Worm (Caenorhabditis elegans) whole organism, mixed stage, embryonic: Measurements from ENCODE around the gene col-178.

Source experiments
- M03D4.4 ChIP-seq: sonication (generic microtip); optimal IDR thresholded peaks from 2 replicates; lab custom pipeline; 2017; ENCODE audit warnings: mild to moderate bottlenecking, missing genetic modification characterization, missing compliant biosample characterization
- bed-3 ChIP-seq: fragments of 200-800 bp; sonication (Bioruptor generic); optimal IDR thresholded peaks from 3 replicates; lab custom pipeline; 2018; ENCODE audit warnings: mild to moderate bottlenecking, missing genetic modification characterization, moderate library complexity, missing compliant biosample characterization
- blmp-1 ChIP-seq: fragments of 150-350 bp; optimal IDR thresholded peaks from 2 replicates; lab custom pipeline; 2014; ENCODE audit warnings: missing biosample characterization, missing genetic modification characterization
- ceh-39 ChIP-seq: fragments of 150-350 bp; optimal IDR thresholded peaks from 2 replicates; lab custom pipeline; 2014; ENCODE audit warnings: missing biosample characterization, missing genetic modification characterization
- ceh-43 ChIP-seq: fragments of 200-800 bp; sonication (Bioruptor generic); optimal IDR thresholded peaks from 2 replicates; lab custom pipeline; 2018; ENCODE audit warnings: mild to moderate bottlenecking, missing genetic modification characterization, moderate library complexity, missing compliant biosample characterization
- ceh-83 ChIP-seq: fragments of 200-800 bp; sonication (Bioruptor generic); optimal IDR thresholded peaks from 2 replicates; lab custom pipeline; 2018; ENCODE audit warnings: mild to moderate bottlenecking, missing genetic modification characterization, missing compliant biosample characterization
- ces-1 ChIP-seq: fragments of 150-350 bp; optimal IDR thresholded peaks from 2 replicates; lab custom pipeline; 2014; ENCODE audit warnings: missing biosample characterization, missing genetic modification reagents, missing genetic modification characterization
- cnd-1 ChIP-seq: fragments of 200-800 bp; sonication (Bioruptor generic); optimal IDR thresholded peaks from 2 replicates; lab custom pipeline; 2018; ENCODE audit warnings: mild to moderate bottlenecking, missing genetic modification characterization, missing compliant biosample characterization
- drap-1 ChIP-seq: fragments of 200-800 bp; sonication (Bioruptor generic); optimal IDR thresholded peaks from 3 replicates; lab custom pipeline; 2018; ENCODE audit warnings: mild to moderate bottlenecking, missing genetic modification characterization, missing compliant biosample characterization
- elt-1 ChIP-seq: sonication (generic microtip); optimal IDR thresholded peaks from 2 replicates; lab custom pipeline; 2017; ENCODE audit warnings: missing genetic modification characterization, mild to moderate bottlenecking, missing compliant biosample characterization, antibody characterized with exemption, moderate library complexity, borderline replicate concordance; ENCODE audit not compliant: insufficient read depth
- elt-3 ChIP-seq: fragments of 150-350 bp; optimal IDR thresholded peaks from 2 replicates; lab custom pipeline; 2014; ENCODE audit warnings: missing biosample characterization, missing genetic modification characterization
- flh-1 ChIP-seq: fragments of 200-800 bp; sonication (Bioruptor generic); optimal IDR thresholded peaks from 2 replicates; lab custom pipeline; 2018; ENCODE audit warnings: mild to moderate bottlenecking, missing genetic modification characterization, moderate library complexity, missing compliant biosample characterization
- ham-2 ChIP-seq: fragments of 200-800 bp; sonication (Bioruptor generic); optimal IDR thresholded peaks from 2 replicates; lab custom pipeline; 2018; ENCODE audit warnings: mild to moderate bottlenecking, missing genetic modification characterization, missing compliant biosample characterization
- hlh-1 ChIP-seq: fragments of 150-350 bp; optimal IDR thresholded peaks from 2 replicates; lab custom pipeline; 2014; ENCODE audit warnings: missing biosample characterization, missing genetic modification reagents, missing genetic modification characterization
- lin-13 ChIP-seq: fragments of 150-350 bp; optimal IDR thresholded peaks from 2 replicates; lab custom pipeline; 2014; ENCODE audit warnings: missing biosample characterization, missing genetic modification characterization
- lin-32 ChIP-seq: fragments of 200-800 bp; sonication (Bioruptor generic); optimal IDR thresholded peaks from 2 replicates; lab custom pipeline; 2018; ENCODE audit warnings: mild to moderate bottlenecking, missing genetic modification characterization, missing compliant biosample characterization
- lsy-2 ChIP-seq: fragments of 150-350 bp; optimal IDR thresholded peaks from 2 replicates; lab custom pipeline; 2014; ENCODE audit warnings: missing biosample characterization, missing genetic modification characterization
- mab-5 ChIP-seq: fragments of 150-350 bp; optimal IDR thresholded peaks from 2 replicates; lab custom pipeline; 2014; ENCODE audit warnings: missing biosample characterization, missing genetic modification characterization
- mep-1 ChIP-seq: fragments of 150-350 bp; optimal IDR thresholded peaks from 2 replicates; lab custom pipeline; 2017; ENCODE audit warnings: missing biosample characterization, missing genetic modification reagents, missing genetic modification characterization, inconsistent platforms
- mls-2 ChIP-seq: sonication (generic microtip); optimal IDR thresholded peaks from 2 replicates; lab custom pipeline; 2016; ENCODE audit warnings: mild to moderate bottlenecking, missing genetic modification characterization, moderate library complexity, missing compliant biosample characterization
- nhr-12 ChIP-seq: fragments of 150-350 bp; optimal IDR thresholded peaks from 2 replicates; lab custom pipeline; 2014; ENCODE audit warnings: missing biosample characterization, missing genetic modification characterization
- nhr-2 ChIP-seq: fragments of 150-350 bp; optimal IDR thresholded peaks from 2 replicates; lab custom pipeline; 2014; ENCODE audit warnings: missing biosample characterization, missing genetic modification characterization
- nhr-237 ChIP-seq: fragments of 150-350 bp; optimal IDR thresholded peaks from 2 replicates; lab custom pipeline; 2014; ENCODE audit warnings: missing biosample characterization, missing genetic modification characterization
- nhr-28 ChIP-seq: fragments of 150-350 bp; optimal IDR thresholded peaks from 2 replicates; lab custom pipeline; 2014; ENCODE audit warnings: missing biosample characterization, missing genetic modification characterization
- nhr-76 ChIP-seq: sonication (generic microtip); optimal IDR thresholded peaks from 2 replicates; lab custom pipeline; 2017; ENCODE audit warnings: missing biosample characterization, missing genetic modification characterization
- pha-4 ChIP-seq: fragments of 150-350 bp; optimal IDR thresholded peaks from 2 replicates; lab custom pipeline; 2018; ENCODE audit warnings: missing biosample characterization, missing genetic modification reagents, missing genetic modification characterization
- sem-2 ChIP-seq: fragments of 200-800 bp; sonication (Bioruptor generic); optimal IDR thresholded peaks from 2 replicates; lab custom pipeline; 2018; ENCODE audit warnings: mild to moderate bottlenecking, missing genetic modification characterization, missing compliant biosample characterization
- snpc-4 ChIP-seq: fragments of 150-350 bp; optimal IDR thresholded peaks from 2 replicates; lab custom pipeline; 2014; ENCODE audit warnings: missing biosample characterization, missing genetic modification characterization
- sptf-1 ChIP-seq: sonication (generic microtip); optimal IDR thresholded peaks from 2 replicates; lab custom pipeline; 2017; ENCODE audit warnings: mild to moderate bottlenecking, missing genetic modification characterization, moderate library complexity, missing compliant biosample characterization
- tbx-8 ChIP-seq: fragments of 200-800 bp; sonication (Bioruptor generic); optimal IDR thresholded peaks from 2 replicates; lab custom pipeline; 2018; ENCODE audit warnings: mild to moderate bottlenecking, missing genetic modification characterization, moderate library complexity, missing compliant biosample characterization
- unc-120 ChIP-seq: sonication (generic microtip); optimal IDR thresholded peaks from 2 replicates; lab custom pipeline; 2017; ENCODE audit warnings: missing genetic modification characterization, missing compliant biosample characterization; ENCODE audit not compliant: poor library complexity, severe bottlenecking
- unc-39 ChIP-seq: fragments of 150-350 bp; optimal IDR thresholded peaks from 2 replicates; lab custom pipeline; 2014; ENCODE audit warnings: missing biosample characterization, missing genetic modification characterization
- unc-62 ChIP-seq: fragments of 150-350 bp; optimal IDR thresholded peaks from 2 replicates; lab custom pipeline; 2014; ENCODE audit warnings: missing biosample characterization, missing genetic modification reagents, missing genetic modification characterization
- zip-8 ChIP-seq: fragments of 150-350 bp; optimal IDR thresholded peaks from 2 replicates; lab custom pipeline; 2014; ENCODE audit warnings: missing biosample characterization, missing genetic modification characterization
- ztf-11 ChIP-seq: fragments of 150-350 bp; optimal IDR thresholded peaks from 2 replicates; lab custom pipeline; 2014; ENCODE audit warnings: missing biosample characterization, missing genetic modification characterization

The col-178 gene

ce11 chrX:11201165-11201564 is 1.9 kb downstream of the col-178 start, which contains the start of gene col-179:
col-179 (plus strand) TSS chrX:11201465.
- TF ChIP-seq blmp-1 (tag; lab: Kevin White, UChicago) (no peak), lin-32 (GFP tag; lab: Kevin White, UChicago) (no peak), tbx-8 (GFP tag; lab: Kevin White, UChicago) (no peak), M03D4.4 (tag; lab: Kevin White, UChicago) (no peak), ces-1 (GFP tag; lab: Kevin White, UChicago) (no peak), mep-1 (tag; lab: Kevin White, UChicago) (no peak), unc-62 (no peak), cnd-1 (tag; lab: Kevin White, UChicago) (no peak), lin-13 (tag; lab: Kevin White, UChicago) (no peak), ceh-43 (GFP tag; lab: Kevin White, UChicago) (no peak), drap-1 (no peak), ham-2 (GFP tag; lab: Kevin White, UChicago) (no peak), nhr-237 (no peak), hlh-1 (tag; lab: Kevin White, UChicago) (no peak), ceh-83 (GFP tag; lab: Kevin White, UChicago) (no peak), elt-1 (tag; lab: Kevin White, UChicago) (no peak)
- TF ChIP-seq, all 35 proteins: peak for 0

- TF ChIP-seq nhr-12 (tag; lab: Kevin White, UChicago) = no peak
Observed at ce11 chrX:11203773-11204172, 4.5 kb downstream of the col-178 start, which contains the start of gene C34F6.11. C34F6.11 (minus strand) TSS chrX:11203932.

ce11 chrX:11206953-11207352 is 7.7 kb downstream of the col-178 start, which contains the start of gene hst-2:
hst-2 (minus strand) TSS chrX:11207155.
- TF ChIP-seq unc-39 = no peak
- TF ChIP-seq ztf-11 (tag; lab: Kevin White, UChicago) = no peak
- TF ChIP-seq lin-13 (tag; lab: Kevin White, UChicago) = peak; percentile 64
- TF ChIP-seq cnd-1 (tag; lab: Kevin White, UChicago) = peak; percentile 25
- TF ChIP-seq ceh-43 (GFP tag; lab: Kevin White, UChicago) = no peak
- TF ChIP-seq lin-32 (GFP tag; lab: Kevin White, UChicago) = no peak
- peak; percentile 14 for TF ChIP-seq blmp-1 (tag; lab: Kevin White, UChicago)
- peak; percentile 59 for TF ChIP-seq pha-4 (tag; lab: Kevin White, UChicago)
- TF ChIP-seq mls-2 = peak; percentile 10
- no peak for TF ChIP-seq nhr-76
- no peak for TF ChIP-seq flh-1 (GFP tag; lab: Kevin White, UChicago)
- TF ChIP-seq mab-5 (tag; lab: Kevin White, UChicago) = no peak
- no peak for TF ChIP-seq nhr-28 (tag; lab: Kevin White, UChicago)
- peak; percentile 55 for TF ChIP-seq nhr-2 (tag; lab: Kevin White, UChicago)
- TF ChIP-seq sem-2 = no peak
- peak; percentile 2 for TF ChIP-seq bed-3 (GFP tag; lab: Kevin White, UChicago)
- peak; percentile 20 for TF ChIP-seq lsy-2 (tag; lab: Kevin White, UChicago)
- no peak for TF ChIP-seq snpc-4 (tag; lab: Kevin White, UChicago)
- no peak for TF ChIP-seq zip-8
- peak; percentile 43 for TF ChIP-seq nhr-237
- no peak for TF ChIP-seq nhr-12 (tag; lab: Kevin White, UChicago)
- peak; percentile 27 for TF ChIP-seq drap-1
- no peak for TF ChIP-seq tbx-8 (GFP tag; lab: Kevin White, UChicago)
- TF ChIP-seq mep-1 (tag; lab: Kevin White, UChicago) = peak; percentile 89
- peak; percentile 2 for TF ChIP-seq elt-3 (tag; lab: Kevin White, UChicago)
- peak; percentile 52 for TF ChIP-seq ces-1 (GFP tag; lab: Kevin White, UChicago)
- peak; percentile 48 for TF ChIP-seq unc-62
- peak; percentile 2 for TF ChIP-seq unc-120
- TF ChIP-seq sptf-1 (tag; lab: Kevin White, UChicago) = peak; percentile 50
- no peak for TF ChIP-seq ceh-83 (GFP tag; lab: Kevin White, UChicago)
- no peak for TF ChIP-seq ham-2 (GFP tag; lab: Kevin White, UChicago)
- peak; percentile 40 for TF ChIP-seq M03D4.4 (tag; lab: Kevin White, UChicago)
- peak; percentile 59 for TF ChIP-seq ceh-39 (tag; lab: Kevin White, UChicago)
- TF ChIP-seq hlh-1 (tag; lab: Kevin White, UChicago) = peak; percentile 48
- no peak for TF ChIP-seq elt-1 (tag; lab: Kevin White, UChicago)
